Worm (Caenorhabditis elegans): ENCODE data around the gene fbxb-87.

ce11 chrIII:10930850-10931249 is 36.5 kb downstream of the fbxb-87 start, which contains the start of gene M142.5:
- no peak for TF ChIP-seq Y95B8A.8 (GFP tag; IDR thresholded peaks at IDR 0.05)
- TF ChIP-seq cebp-1 (GFP tag; IDR thresholded peaks at IDR 0.05): no peak
- no peak for TF ChIP-seq cebp-1 (tag; optimal IDR thresholded peaks at IDR 0.05)
- TF ChIP-seq nfya-1 (tag; optimal IDR thresholded peaks at IDR 0.05; ENCODE audit: borderline replicate concordance, insufficient read depth): no peak
- no peak for TF ChIP-seq nfya-2 (GFP tag; IDR thresholded peaks at IDR 0.05)
- TF ChIP-seq K12H6.12 (tag; optimal IDR thresholded peaks at IDR 0.05): no peak
- TF ChIP-seq F37B4.10 (GFP tag; IDR thresholded peaks at IDR 0.05): no peak
- no peak for TF ChIP-seq hlh-26 (GFP tag; conservative IDR thresholded peaks at IDR 0.05)
- TF ChIP-seq pha-4 (tag; optimal IDR thresholded peaks at IDR 0.05): no peak

All from whole organism, young adult.